Fruit fly (Drosophila melanogaster): ENCODE measurements around the gene Ir7e.

Ir7e gene

dm6 chrX:7873172-7873930 is 8.1 kb downstream of the Ir7e start, which contains the start of gene dec:
Gene dec (minus strand): TSS chrX:7873222.
- TF ChIP-seq h (optimal IDR thresholded peaks at IDR 0.05), result no peak

- TF ChIP-seq Myc (optimal IDR thresholded peaks at IDR 0.05) (no peak), Sin3A (optimal IDR thresholded peaks at IDR 0.05) (no peak), h (optimal IDR thresholded peaks at IDR 0.05) (no peak), psq (optimal IDR thresholded peaks at IDR 0.05) (no peak), insv (optimal IDR thresholded peaks at IDR 0.05) (no peak), ttk (optimal IDR thresholded peaks at IDR 0.05) (no peak)
Measured at dm6 chrX:7866868-7867267, 14.6 kb downstream of the Ir7e start, which contains the start of gene Ir7b. Gene Ir7b (minus strand): TSS chrX:7866968.

dm6 chrX:7857873-7858272 is 23.6 kb downstream of the Ir7e start, which contains the start of gene CG1409:
Gene CG1409 (plus strand): TSS chrX:7858173.
- TF ChIP-seq psq (optimal IDR thresholded peaks at IDR 0.05), result no peak
- TF ChIP-seq Myc (optimal IDR thresholded peaks at IDR 0.05), result no peak
- no peak for TF ChIP-seq ttk (optimal IDR thresholded peaks at IDR 0.05)
- TF ChIP-seq h (optimal IDR thresholded peaks at IDR 0.05), result no peak
- TF ChIP-seq insv (optimal IDR thresholded peaks at IDR 0.05), result no peak
- TF ChIP-seq Sin3A (optimal IDR thresholded peaks at IDR 0.05), result no peak

dm6 chrX:7854144-7854543 is 27.3 kb downstream of the Ir7e start, which contains the start of gene CG10920:
Gene CG10920 (minus strand): TSS chrX:7854244.
- TF ChIP-seq h (optimal IDR thresholded peaks at IDR 0.05) (no peak), insv (optimal IDR thresholded peaks at IDR 0.05) (no peak), ttk (optimal IDR thresholded peaks at IDR 0.05) (no peak), psq (optimal IDR thresholded peaks at IDR 0.05) (no peak)
